Comparison of ENCODE assay signal across 1 fruit fly cellular context in the genomic region with DNA sequence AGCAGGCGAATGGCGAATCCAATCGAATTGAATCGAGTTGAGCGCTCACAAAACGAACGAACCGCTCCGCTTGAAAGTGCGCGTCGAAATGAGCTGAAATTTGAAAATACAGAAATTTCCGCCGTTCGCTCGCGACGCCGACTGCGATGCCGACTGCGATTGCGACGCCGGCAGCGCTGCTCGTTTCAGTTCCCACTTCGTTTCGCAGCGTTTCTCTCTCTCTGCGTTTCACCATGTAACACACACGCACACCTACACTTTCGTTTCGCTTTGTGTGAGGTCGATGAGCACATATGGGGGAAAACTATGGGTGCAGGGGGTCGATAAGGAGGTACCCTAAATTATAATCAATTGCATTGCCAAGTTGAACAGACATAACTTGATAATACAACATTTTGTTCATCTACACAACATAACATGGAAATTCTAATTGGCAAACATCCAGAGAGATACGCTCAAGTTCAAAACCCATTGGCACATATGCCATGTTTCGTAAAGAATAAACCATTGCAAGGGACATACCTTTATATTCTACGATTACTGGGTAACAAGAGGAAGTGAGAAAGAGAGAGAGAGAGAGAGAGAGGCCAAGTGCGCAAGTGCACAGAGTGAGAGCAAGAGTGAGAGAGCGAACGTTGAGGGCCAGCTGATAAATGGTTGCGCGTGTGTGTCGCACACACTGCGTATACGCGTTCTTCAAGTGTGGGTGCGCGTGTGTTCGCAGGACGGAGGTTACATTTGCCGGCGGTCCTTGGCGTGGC.
TF ChIP-seq lines count a peak whose summit lies in the region.

No protein-coding gene starts in this region.

TF ChIP-seq in whole organism, embryonic, 481 proteins besides CTCF, POLR2A, EP300 and RAD21 (continued from another document and continues in another):
- peak; percentile 82 for TF ChIP-seq CG3065 (GFP tag; optimal IDR thresholded peaks at IDR 0.05; lab: Kevin White, UChicago)
- TF ChIP-seq CG14441 (GFP tag; IDR thresholded peaks at IDR 0.05; lab: Robert Waterston, UW), result peak; percentile 86
- peak; percentile 88 for TF ChIP-seq Myb (GFP tag; optimal IDR thresholded peaks at IDR 0.05; lab: Kevin White, UChicago)
- TF ChIP-seq fu2 (GFP tag; optimal IDR thresholded peaks at IDR 0.05; lab: Kevin White, UChicago), result peak; percentile 92
- TF ChIP-seq CG11504 (tag; optimal IDR thresholded peaks at IDR 0.05; lab: Kevin White, UChicago), result peak; percentile 92
- TF ChIP-seq en (GFP tag; optimal IDR thresholded peaks at IDR 0.05; lab: Kevin White, UChicago), result peak; percentile 91
- TF ChIP-seq Six4 (GFP tag; optimal IDR thresholded peaks at IDR 0.05; lab: Kevin White, UChicago), result peak; percentile 89
- peak; percentile 80 for TF ChIP-seq Hmx (GFP tag; optimal IDR thresholded peaks at IDR 0.05; lab: Kevin White, UChicago)
- TF ChIP-seq cad (GFP tag; optimal IDR thresholded peaks at IDR 0.05; lab: Kevin White, UChicago), result no peak
- TF ChIP-seq danr (GFP tag; IDR thresholded peaks at IDR 0.05; lab: Robert Waterston, UW), result peak; percentile 82
- TF ChIP-seq CG5245 (GFP tag; optimal IDR thresholded peaks at IDR 0.05; lab: Kevin White, UChicago), result peak; percentile 85
- TF ChIP-seq insv (GFP tag; optimal IDR thresholded peaks at IDR 0.05; lab: Kevin White, UChicago), result peak; percentile 3 to 82
- peak; percentile 94 for TF ChIP-seq CG34376 (GFP tag; optimal IDR thresholded peaks at IDR 0.05; lab: Kevin White, UChicago)
- peak; percentile 94 for TF ChIP-seq crc (GFP tag; optimal IDR thresholded peaks at IDR 0.05; lab: Kevin White, UChicago)
- TF ChIP-seq CG42726 (GFP tag; IDR thresholded peaks at IDR 0.05; lab: Robert Waterston, UW; ENCODE audit: partially characterized antibody), result peak; percentile 67
- peak; percentile 87 for TF ChIP-seq CG6813 (GFP tag; optimal IDR thresholded peaks at IDR 0.05; lab: Kevin White, UChicago)
- TF ChIP-seq CG32532 (GFP tag; IDR thresholded peaks at IDR 0.05; lab: Robert Waterston, UW), result peak; percentile 88
- peak; percentile 62; the same call in 1 of the 2 replicates for TF ChIP-seq cas (GFP tag; IDR thresholded peaks at IDR 0.05; lab: Robert Waterston, UW)
- TF ChIP-seq CG13424 (tag; optimal IDR thresholded peaks at IDR 0.05; lab: Kevin White, UChicago), result peak; percentile 91
- peak; percentile 79 for TF ChIP-seq CG4707 (GFP tag; optimal IDR thresholded peaks at IDR 0.05; lab: Kevin White, UChicago)
- TF ChIP-seq CG5953 (GFP tag; IDR thresholded peaks at IDR 0.05; lab: Robert Waterston, UW), result peak; percentile 74
- no peak; the same call in 1 of the 2 replicates for TF ChIP-seq sna (GFP tag; IDR thresholded peaks at IDR 0.05; lab: Robert Waterston, UW; ENCODE audit: partially characterized antibody)
- no peak for TF ChIP-seq h (optimal IDR thresholded peaks at IDR 0.05; lab: Kevin White, UChicago)
- no peak for TF ChIP-seq fru (optimal IDR thresholded peaks at IDR 0.05; lab: Kevin White, UChicago)
- peak; percentile 81 for TF ChIP-seq CG31224 (GFP tag; IDR thresholded peaks at IDR 0.05; lab: Robert Waterston, UW)
- peak; percentile 89 for TF ChIP-seq pb (GFP tag; optimal IDR thresholded peaks at IDR 0.05; lab: Kevin White, UChicago)
- peak; percentile 73 for TF ChIP-seq gsb (GFP tag; IDR thresholded peaks at IDR 0.05; lab: Robert Waterston, UW)
- peak; percentile 90 for TF ChIP-seq CG32767 (GFP tag; IDR thresholded peaks at IDR 0.05; lab: Robert Waterston, UW)
- TF ChIP-seq CG12219 (GFP tag; optimal IDR thresholded peaks at IDR 0.05; lab: Kevin White, UChicago), result peak; percentile 92
- peak; percentile 66 for TF ChIP-seq grn (GFP tag; optimal IDR thresholded peaks at IDR 0.05; lab: Kevin White, UChicago)
- TF ChIP-seq Chrac-16 (GFP tag; optimal IDR thresholded peaks at IDR 0.05; lab: Kevin White, UChicago), result peak; percentile 95
- peak; percentile 90 for TF ChIP-seq CG9215 (GFP tag; IDR thresholded peaks at IDR 0.05; lab: Robert Waterston, UW)
- peak; percentile 90 for TF ChIP-seq CG14710 (tag; optimal IDR thresholded peaks at IDR 0.05; lab: Kevin White, UChicago)
- TF ChIP-seq stc (GFP tag; IDR thresholded peaks at IDR 0.05; lab: Robert Waterston, UW), result peak; percentile 80
- peak; percentile 96 for TF ChIP-seq mam (GFP tag; optimal IDR thresholded peaks at IDR 0.05; lab: Kevin White, UChicago)
- no peak for TF ChIP-seq CG6175 (GFP tag; IDR thresholded peaks at IDR 0.05; lab: Robert Waterston, UW)
- peak; percentile 93 for TF ChIP-seq dmrt99B (tag; optimal IDR thresholded peaks at IDR 0.05; lab: Kevin White, UChicago)
- TF ChIP-seq CG1602 (GFP tag; optimal IDR thresholded peaks at IDR 0.05; lab: Kevin White, UChicago), result peak; percentile 93
- peak; percentile 92 for TF ChIP-seq maf-S (GFP tag; optimal IDR thresholded peaks at IDR 0.05; lab: Kevin White, UChicago)
- TF ChIP-seq cato (GFP tag; optimal IDR thresholded peaks at IDR 0.05; lab: Kevin White, UChicago; ENCODE audit: borderline replicate concordance), result peak; percentile 91
- TF ChIP-seq CG16863 (GFP tag; optimal IDR thresholded peaks at IDR 0.05; lab: Kevin White, UChicago), result peak; percentile 95
- no peak; the same call in 2 of the 3 replicates for TF ChIP-seq knrl (GFP tag; IDR thresholded peaks at IDR 0.05; lab: Robert Waterston, UW; ENCODE audit: partially characterized antibody)
- peak; percentile 76 for TF ChIP-seq tup (GFP tag; optimal IDR thresholded peaks at IDR 0.05; lab: Kevin White, UChicago)
- 0 out of 2 replicates have a peak, but pooled peaks have one; percentile 57 for TF ChIP-seq bowl (GFP tag; IDR thresholded peaks at IDR 0.05; lab: Robert Waterston, UW)
- TF ChIP-seq TFAM (GFP tag; optimal IDR thresholded peaks at IDR 0.05; lab: Kevin White, UChicago), result peak; percentile 63
- TF ChIP-seq H15 (GFP tag; IDR thresholded peaks at IDR 0.05; lab: Robert Waterston, UW), result peak; percentile 82
- TF ChIP-seq CG7786 (GFP tag; optimal IDR thresholded peaks at IDR 0.05; lab: Kevin White, UChicago), result peak; percentile 96
- peak; percentile 88 for TF ChIP-seq CG15514 (GFP tag; optimal IDR thresholded peaks at IDR 0.05; lab: Kevin White, UChicago)
- peak; percentile 51 for TF ChIP-seq D (optimal IDR thresholded peaks at IDR 0.05; lab: Kevin White, UChicago)
- TF ChIP-seq D (GFP tag; optimal IDR thresholded peaks at IDR 0.05; lab: Kevin White, UChicago), result peak; percentile 91
- peak; percentile 92 for TF ChIP-seq CG10654 (GFP tag; optimal IDR thresholded peaks at IDR 0.05; lab: Kevin White, UChicago)
- TF ChIP-seq inv (GFP tag; IDR thresholded peaks at IDR 0.05; lab: Robert Waterston, UW; ENCODE audit: partially characterized antibody), result no peak
- 0 out of 2 replicates have a peak, but pooled peaks have one; percentile 52 for TF ChIP-seq sim (GFP tag; IDR thresholded peaks at IDR 0.05; lab: Robert Waterston, UW)
- peak; percentile 13; the same call in 1 of the 2 replicates for TF ChIP-seq rib (GFP tag; IDR thresholded peaks at IDR 0.05; lab: Robert Waterston, UW)
- peak; percentile 88 for TF ChIP-seq scrt (GFP tag; optimal IDR thresholded peaks at IDR 0.05; lab: Kevin White, UChicago)
- TF ChIP-seq ken (GFP tag; IDR thresholded peaks at IDR 0.05; lab: Robert Waterston, UW), result peak; percentile 81
- peak; percentile 66 for TF ChIP-seq CG1024 (GFP tag; IDR thresholded peaks at IDR 0.05; lab: Robert Waterston, UW)
- peak; percentile 95 for TF ChIP-seq CG9727 (GFP tag; optimal IDR thresholded peaks at IDR 0.05; lab: Kevin White, UChicago)
- TF ChIP-seq slbo (GFP tag; IDR thresholded peaks at IDR 0.05; lab: Robert Waterston, UW), result peak; percentile 91
- peak; percentile 72 for TF ChIP-seq NFAT (GFP tag; IDR thresholded peaks at IDR 0.05; lab: Robert Waterston, UW)
- TF ChIP-seq vnd (GFP tag; IDR thresholded peaks at IDR 0.05; lab: Robert Waterston, UW; ENCODE audit: partially characterized antibody), result no peak
- peak; percentile 87 for TF ChIP-seq run (tag; optimal IDR thresholded peaks at IDR 0.05; lab: Kevin White, UChicago)
- peak; percentile 55; the same call in 1 of the 2 replicates for TF ChIP-seq dan (GFP tag; IDR thresholded peaks at IDR 0.05; lab: Robert Waterston, UW)
- TF ChIP-seq nom (GFP tag; optimal IDR thresholded peaks at IDR 0.05; lab: Kevin White, UChicago), result peak; percentile 84
- peak; percentile 70 for TF ChIP-seq wek (GFP tag; optimal IDR thresholded peaks at IDR 0.05; lab: Kevin White, UChicago)
- peak; percentile 85 for TF ChIP-seq CG1529 (GFP tag; optimal IDR thresholded peaks at IDR 0.05; lab: Kevin White, UChicago)
- TF ChIP-seq tll (GFP tag; optimal IDR thresholded peaks at IDR 0.05; lab: Kevin White, UChicago), result peak; percentile 2 to 18
- TF ChIP-seq CG15696 (tag; optimal IDR thresholded peaks at IDR 0.05; lab: Kevin White, UChicago), result peak; percentile 83
- TF ChIP-seq CG11696 (GFP tag; IDR thresholded peaks at IDR 0.05; lab: Robert Waterston, UW), result 0 out of 2 replicates have a peak, but pooled peaks have one; percentile 29
- peak; percentile 85 for TF ChIP-seq sob (GFP tag; IDR thresholded peaks at IDR 0.05; lab: Robert Waterston, UW)
- TF ChIP-seq CG13287 (GFP tag; IDR thresholded peaks at IDR 0.05; lab: Robert Waterston, UW; ENCODE audit: partially characterized antibody), result peak; percentile 15; the same call in 1 of the 2 replicates
- TF ChIP-seq stwl (tag; optimal IDR thresholded peaks at IDR 0.05; lab: Kevin White, UChicago), result peak; percentile 19
- peak; percentile 91 for TF ChIP-seq Dip3 (GFP tag; optimal IDR thresholded peaks at IDR 0.05; lab: Kevin White, UChicago)
- TF ChIP-seq CG15269 (tag; optimal IDR thresholded peaks at IDR 0.05; lab: Kevin White, UChicago), result peak; percentile 91
- peak; percentile 92 for TF ChIP-seq CG4424 (GFP tag; optimal IDR thresholded peaks at IDR 0.05; lab: Kevin White, UChicago)
- peak; percentile 86 for TF ChIP-seq Gug (GFP tag; IDR thresholded peaks at IDR 0.05; lab: Robert Waterston, UW)
- TF ChIP-seq YL-1 (GFP tag; optimal IDR thresholded peaks at IDR 0.05; lab: Kevin White, UChicago), result peak; percentile 67
- TF ChIP-seq Tbp (GFP tag; optimal IDR thresholded peaks at IDR 0.05; lab: Kevin White, UChicago), result no peak
- peak; percentile 94 for TF ChIP-seq CG3281 (GFP tag; optimal IDR thresholded peaks at IDR 0.05; lab: Kevin White, UChicago)
- peak; percentile 87 for TF ChIP-seq CG13296 (GFP tag; optimal IDR thresholded peaks at IDR 0.05; lab: Kevin White, UChicago)
- TF ChIP-seq fd64A (GFP tag; optimal IDR thresholded peaks at IDR 0.05; lab: Kevin White, UChicago), result peak; percentile 81
- peak; percentile 86 for TF ChIP-seq Aef1 (GFP tag; IDR thresholded peaks at IDR 0.05; lab: Robert Waterston, UW)
- TF ChIP-seq Nf-YB (GFP tag; optimal IDR thresholded peaks at IDR 0.05; lab: Kevin White, UChicago), result peak; percentile 81
- peak; percentile 72 for TF ChIP-seq CG11456 (GFP tag; IDR thresholded peaks at IDR 0.05; lab: Robert Waterston, UW)
- peak; percentile 97 for TF ChIP-seq CHES-1-like (GFP tag; optimal IDR thresholded peaks at IDR 0.05; lab: Kevin White, UChicago)
- TF ChIP-seq HHEX (GFP tag; optimal IDR thresholded peaks at IDR 0.05; lab: Kevin White, UChicago), result peak; percentile 88
- TF ChIP-seq ATbp (GFP tag; optimal IDR thresholded peaks at IDR 0.05; lab: Kevin White, UChicago), result peak; percentile 90
- TF ChIP-seq CG31388 (GFP tag; optimal IDR thresholded peaks at IDR 0.05; lab: Kevin White, UChicago), result peak; percentile 54
- TF ChIP-seq CG17612 (GFP tag; IDR thresholded peaks at IDR 0.05; lab: Robert Waterston, UW), result peak; percentile 80
- TF ChIP-seq ash1 (GFP tag; optimal IDR thresholded peaks at IDR 0.05; lab: Kevin White, UChicago), result peak; percentile 64
- peak; percentile 66 for TF ChIP-seq Oaz (GFP tag; IDR thresholded peaks at IDR 0.05; lab: Robert Waterston, UW)
- no peak for TF ChIP-seq CG15073 (GFP tag; optimal IDR thresholded peaks at IDR 0.05; lab: Kevin White, UChicago)
- peak; percentile 92 for TF ChIP-seq NfI (GFP tag; optimal IDR thresholded peaks at IDR 0.05; lab: Kevin White, UChicago)
- peak; percentile 59 for TF ChIP-seq Ets97D (GFP tag; optimal IDR thresholded peaks at IDR 0.05; lab: Kevin White, UChicago)
- TF ChIP-seq Usf (GFP tag; optimal IDR thresholded peaks at IDR 0.05; lab: Kevin White, UChicago), result peak; percentile 83
- TF ChIP-seq CG17328 (GFP tag; IDR thresholded peaks at IDR 0.05; lab: Robert Waterston, UW), result peak; percentile 87
- peak; percentile 78 for TF ChIP-seq Vsx1 (GFP tag; optimal IDR thresholded peaks at IDR 0.05; lab: Kevin White, UChicago)
- TF ChIP-seq sisA (GFP tag; IDR thresholded peaks at IDR 0.05; lab: Robert Waterston, UW), result peak; percentile 89
- TF ChIP-seq luna (GFP tag; optimal IDR thresholded peaks at IDR 0.05; lab: Kevin White, UChicago), result peak; percentile 77
- TF ChIP-seq ems (GFP tag; optimal IDR thresholded peaks at IDR 0.05; lab: Kevin White, UChicago), result peak; percentile 92
- TF ChIP-seq Taf1 (GFP tag; IDR thresholded peaks at IDR 0.05; lab: Robert Waterston, UW), result peak; percentile 80
- peak; percentile 94 for TF ChIP-seq CG12071 (GFP tag; optimal IDR thresholded peaks at IDR 0.05; lab: Kevin White, UChicago)
- peak; percentile 67; the same call in 1 of the 3 replicates for TF ChIP-seq mld (GFP tag; IDR thresholded peaks at IDR 0.05; lab: Robert Waterston, UW; ENCODE audit: partially characterized antibody)
- TF ChIP-seq CG17385 (GFP tag; optimal IDR thresholded peaks at IDR 0.05; lab: Kevin White, UChicago), result peak; percentile 89
- peak; percentile 70; the same call in 1 of the 2 replicates for TF ChIP-seq onecut (GFP tag; IDR thresholded peaks at IDR 0.05; lab: Robert Waterston, UW)
- TF ChIP-seq CG30403 (GFP tag; optimal IDR thresholded peaks at IDR 0.05; lab: Kevin White, UChicago), result peak; percentile 95
- TF ChIP-seq Dfd (GFP tag; optimal IDR thresholded peaks at IDR 0.05; lab: Kevin White, UChicago), result no peak
- TF ChIP-seq ara (GFP tag; IDR thresholded peaks at IDR 0.05; lab: Robert Waterston, UW), result peak; percentile 82
- peak; percentile 77 for TF ChIP-seq GATAe (GFP tag; conservative IDR thresholded peaks at IDR 0.05; lab: Robert Waterston, UW)
- TF ChIP-seq CG6791 (GFP tag; IDR thresholded peaks at IDR 0.05; lab: Robert Waterston, UW; ENCODE audit: partially characterized antibody), result peak; percentile 22; the same call in 1 of the 3 replicates
- peak; percentile 31; the same call in 1 of the 2 replicates for TF ChIP-seq CG16779 (GFP tag; IDR thresholded peaks at IDR 0.05; lab: Robert Waterston, UW)
- TF ChIP-seq CG12659 (GFP tag; optimal IDR thresholded peaks at IDR 0.05; lab: Kevin White, UChicago), result peak; percentile 90
- TF ChIP-seq CG7372 (GFP tag; IDR thresholded peaks at IDR 0.05; lab: Robert Waterston, UW), result peak; percentile 69
- TF ChIP-seq CG8281 (tag; optimal IDR thresholded peaks at IDR 0.05; lab: Kevin White, UChicago), result peak; percentile 69
- TF ChIP-seq Dbx (GFP tag; IDR thresholded peaks at IDR 0.05; lab: Robert Waterston, UW), result peak; percentile 87
- TF ChIP-seq nerfin-1 (tag; optimal IDR thresholded peaks at IDR 0.05; lab: Kevin White, UChicago), result peak; percentile 85
- TF ChIP-seq Nf-YC (tag; optimal IDR thresholded peaks at IDR 0.05; lab: Kevin White, UChicago), result peak; percentile 84
- peak; percentile 91 for TF ChIP-seq kay (GFP tag; optimal IDR thresholded peaks at IDR 0.05; lab: Kevin White, UChicago)
